Worm (Caenorhabditis elegans) whole organism, late embryonic: Measurements from ENCODE around the gene R13A5.15.

ENCODE experiments used
- C38D4.7 ChIP-seq: fragments of 200-800 bp; sonication (Bioruptor generic); optimal IDR thresholded peaks from 2 replicates; lab custom pipeline; 2018; ENCODE audit warnings: mild to moderate bottlenecking, missing genetic modification characterization, moderate library complexity, missing compliant biosample characterization
- K02D7.2 ChIP-seq: sonication (generic microtip); optimal IDR thresholded peaks from 2 replicates; lab custom pipeline; 2017; ENCODE audit warnings: mild to moderate bottlenecking, missing genetic modification characterization, missing compliant biosample characterization
- ama-1 ChIP-seq: fragments of 150-350 bp; optimal IDR thresholded peaks from 2 replicates; lab custom pipeline; 2014
- ceh-19 ChIP-seq: fragments of 200-800 bp; sonication (Bioruptor generic); optimal IDR thresholded peaks from 2 replicates; lab custom pipeline; 2018; ENCODE audit warnings: mild to moderate bottlenecking, missing genetic modification characterization, missing compliant biosample characterization
- fax-1 ChIP-seq: sonication (generic microtip); optimal IDR thresholded peaks from 2 replicates; lab custom pipeline; 2016; ENCODE audit warnings: missing genotype, missing genetic modification characterization, missing compliant biosample characterization
- fkh-10 ChIP-seq: fragments of 150-350 bp; optimal IDR thresholded peaks from 2 replicates; lab custom pipeline; 2014; ENCODE audit warnings: missing biosample characterization, missing genetic modification reagents, missing genetic modification characterization
- gmeb-2 ChIP-seq: sonication (generic microtip); optimal IDR thresholded peaks from 2 replicates; lab custom pipeline; 2016; ENCODE audit warnings: missing genetic modification characterization, inconsistent platforms, missing compliant biosample characterization
- hlh-13 ChIP-seq: fragments of 200-800 bp; sonication (Bioruptor generic); optimal IDR thresholded peaks from 2 replicates; lab custom pipeline; 2018; ENCODE audit warnings: mild to moderate bottlenecking, missing genetic modification characterization, missing compliant biosample characterization
- unc-55 ChIP-seq: sonication (generic microtip); optimal IDR thresholded peaks from 2 replicates; lab custom pipeline; 2017; ENCODE audit warnings: missing biosample characterization, missing genetic modification reagents, missing genetic modification characterization

DNA sequence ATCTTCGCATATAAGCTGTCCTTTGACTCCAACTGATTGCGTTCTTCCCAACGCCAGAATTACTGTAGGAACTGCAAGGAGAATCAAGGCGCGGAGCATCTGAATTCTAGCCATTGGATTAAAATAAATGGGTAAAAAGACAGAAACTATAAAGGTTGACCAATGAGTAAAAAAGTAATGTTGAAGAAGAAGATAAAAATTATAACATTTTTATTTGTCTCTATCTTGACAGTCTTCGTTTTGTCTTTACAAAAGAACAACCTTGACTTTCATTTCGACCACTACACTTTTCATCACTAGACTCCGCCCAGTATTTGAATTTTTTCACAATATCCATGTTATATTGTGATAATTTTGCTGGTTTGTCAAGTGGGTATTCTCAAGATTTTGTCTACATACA, 22.9 kb downstream of the R13A5.15 start, which contains the start of gene ttr-8:
- TF ChIP-seq hlh-13 (GFP tag; lab: Kevin White, UChicago) = no peak
- no peak for TF ChIP-seq K02D7.2 (tag; lab: Kevin White, UChicago)
- TF ChIP-seq ceh-19 = no peak
- no peak for TF ChIP-seq gmeb-2 (tag; lab: Kevin White, UChicago)
- TF ChIP-seq fax-1 (tag; lab: Kevin White, UChicago) = no peak
- TF ChIP-seq fkh-10 = no peak
- no peak for TF ChIP-seq unc-55 (GFP tag; lab: Kevin White, UChicago)
- TF ChIP-seq C38D4.7 (GFP tag; lab: Kevin White, UChicago) = no peak
- TF ChIP-seq ama-1 (lab: Kevin White, UChicago) = no peak
